Fruit fly (Drosophila melanogaster): ENCODE measurements around the gene Gr98c.

- no peak for TF ChIP-seq CG34406 (GFP tag; optimal IDR thresholded peaks at IDR 0.05)
- no peak for TF ChIP-seq spab (GFP tag; optimal IDR thresholded peaks at IDR 0.05)
- no peak for TF ChIP-seq vri (GFP tag; optimal IDR thresholded peaks at IDR 0.05)
- TF ChIP-seq CG8319 (GFP tag; optimal IDR thresholded peaks at IDR 0.05): no peak
- no peak for TF ChIP-seq CG1621 (tag; optimal IDR thresholded peaks at IDR 0.05)
- no peak for TF ChIP-seq cyc (GFP tag; optimal IDR thresholded peaks at IDR 0.05)
- TF ChIP-seq topi (GFP tag; optimal IDR thresholded peaks at IDR 0.05): no peak
- no peak for TF ChIP-seq CG8632 (GFP tag; optimal IDR thresholded peaks at IDR 0.05)
- no peak for TF ChIP-seq CG15336 (GFP tag; IDR thresholded peaks at IDR 0.05)
- TF ChIP-seq achi (GFP tag; optimal IDR thresholded peaks at IDR 0.05): no peak
Measured at dm6 chr3R:27519879-27520278, 24.4 kb upstream of the Gr98c start.
